Fruit fly (Drosophila melanogaster) whole organism, embryonic: ENCODE data around the gene Mpc1.

Experiments used
- Antp ChIP-seq: fragments of 200-800 bp; sonication (Bioruptor generic); optimal IDR thresholded peaks from 3 replicates; lab custom pipeline; 2016; ENCODE audit warnings: missing biosample characterization, missing genetic modification characterization
- CG10147 ChIP-seq: fragments of 200-800 bp; sonication (Bioruptor generic); optimal IDR thresholded peaks from 2 replicates; lab custom pipeline; 2019; ENCODE audit warnings: missing biosample characterization, mild to moderate bottlenecking, missing genetic modification characterization, moderate library complexity
- CG12071 ChIP-seq: fragments of 200-800 bp; sonication (Bioruptor generic); optimal IDR thresholded peaks from 3 replicates; lab custom pipeline; 2018; ENCODE audit warnings: missing biosample characterization, mild to moderate bottlenecking, missing genetic modification characterization
- CG13624 ChIP-seq: fragments of 200-800 bp; sonication (Bioruptor generic); optimal IDR thresholded peaks from 2 replicates; lab custom pipeline; 2016; ENCODE audit warnings: missing biosample characterization, missing genetic modification characterization
- CG14050 ChIP-seq: fragments of 200-800 bp; sonication (Bioruptor generic); IDR thresholded peaks from 3 replicates; pipeline ENCODE4 v1.3.6; 2022; ENCODE audit warnings: missing biosample characterization, missing genetic modification characterization
- CG14860 ChIP-seq: fragments of 200-800 bp; sonication (Bioruptor generic); IDR thresholded peaks from 3 replicates; pipeline ENCODE4 v1.3.6; 2022; ENCODE audit warnings: missing biosample characterization, missing genetic modification characterization; ENCODE audit not compliant: partially characterized antibody
- CG15073 ChIP-seq: fragments of 200-800 bp; sonication (Bioruptor generic); optimal IDR thresholded peaks from 2 replicates; lab custom pipeline; 2016; ENCODE audit warnings: missing biosample characterization, missing genetic modification characterization
- CG15514 ChIP-seq: fragments of 200-800 bp; sonication (Bioruptor generic); optimal IDR thresholded peaks from 3 replicates; lab custom pipeline; 2017; ENCODE audit warnings: missing biosample characterization, missing genetic modification characterization, mild to moderate bottlenecking, moderate library complexity, missing genetic modification reagents
- CG15601 ChIP-seq: fragments of 200-800 bp; sonication (Bioruptor generic); optimal IDR thresholded peaks from 3 replicates; lab custom pipeline; 2019; ENCODE audit warnings: missing biosample characterization, mild to moderate bottlenecking, missing genetic modification characterization, moderate library complexity
- CG1602 ChIP-seq: fragments of 200-800 bp; sonication (Bioruptor generic); optimal IDR thresholded peaks from 3 replicates; lab custom pipeline; 2016; ENCODE audit warnings: missing biosample characterization, missing genetic modification characterization
- CG17361 ChIP-seq: fragments of 200-800 bp; sonication (Bioruptor generic); IDR thresholded peaks from 3 replicates; pipeline ENCODE4 v1.3.6; 2022; ENCODE audit warnings: missing biosample characterization, missing genetic modification characterization
- CG17385 ChIP-seq: fragments of 200-800 bp; sonication (Bioruptor generic); optimal IDR thresholded peaks from 3 replicates; lab custom pipeline; 2018; ENCODE audit warnings: missing biosample characterization, mild to moderate bottlenecking, missing genetic modification characterization
- CG18599 ChIP-seq: fragments of 200-800 bp; sonication (Bioruptor generic); optimal IDR thresholded peaks from 3 replicates; lab custom pipeline; 2017; ENCODE audit warnings: missing biosample characterization, missing genetic modification characterization, mild to moderate bottlenecking, moderate library complexity, missing genetic modification reagents
- CG30403 ChIP-seq: fragments of 200-800 bp; sonication (Bioruptor generic); optimal IDR thresholded peaks from 3 replicates; lab custom pipeline; 2016; ENCODE audit warnings: missing biosample characterization, missing genetic modification characterization
- CG3281 ChIP-seq: fragments of 200-800 bp; sonication (Bioruptor generic); optimal IDR thresholded peaks from 3 replicates; lab custom pipeline; 2017; ENCODE audit warnings: missing biosample characterization, mild to moderate bottlenecking, missing genetic modification characterization
- CG33557 ChIP-seq: fragments of 200-800 bp; sonication (Bioruptor generic); optimal IDR thresholded peaks from 2 replicates; lab custom pipeline; 2019; ENCODE audit warnings: missing biosample characterization, mild to moderate bottlenecking, missing genetic modification characterization, moderate library complexity
- CG6683 ChIP-seq: fragments of 200-800 bp; sonication (Bioruptor generic); optimal IDR thresholded peaks from 2 replicates; lab custom pipeline; 2017; ENCODE audit warnings: missing biosample characterization, mild to moderate bottlenecking, missing genetic modification characterization, missing genetic modification reagents
- CG7357 ChIP-seq: fragments of 200-800 bp; sonication (Bioruptor generic); IDR thresholded peaks from 3 replicates; pipeline ENCODE4 v1.3.6; 2022; ENCODE audit warnings: missing biosample characterization, missing genetic modification characterization
- CG7786 ChIP-seq: fragments of 200-800 bp; sonication (Bioruptor generic); optimal IDR thresholded peaks from 2 replicates; lab custom pipeline; 2016; ENCODE audit warnings: missing biosample characterization, missing genetic modification characterization
- CG9876 ChIP-seq: fragments of 200-800 bp; sonication (Bioruptor generic); optimal IDR thresholded peaks from 2 replicates; lab custom pipeline; 2016; ENCODE audit warnings: missing biosample characterization, missing genetic modification characterization
- D19B ChIP-seq: fragments of 200-800 bp; sonication (Bioruptor generic); optimal IDR thresholded peaks from 2 replicates; lab custom pipeline; 2017; ENCODE audit warnings: missing biosample characterization, mild to moderate bottlenecking, missing genetic modification characterization
- Dad ChIP-seq: fragments of 200-800 bp; sonication (Bioruptor generic); optimal IDR thresholded peaks from 3 replicates; lab custom pipeline; 2016; ENCODE audit warnings: missing biosample characterization, missing genetic modification characterization
- Deaf1 ChIP-seq: fragments of 200-800 bp; optimal IDR thresholded peaks from 3 replicates; lab custom pipeline; 2019; ENCODE audit warnings: missing biosample characterization, mild to moderate bottlenecking, missing genetic modification characterization, moderate library complexity
- ERR ChIP-seq: fragments of 200-800 bp; sonication (Bioruptor generic); optimal IDR thresholded peaks from 2 replicates; lab custom pipeline; 2016; ENCODE audit warnings: missing biosample characterization, missing genetic modification characterization
- Ets97D ChIP-seq: fragments of 200-800 bp; sonication (Bioruptor generic); optimal IDR thresholded peaks from 3 replicates; lab custom pipeline; 2016; ENCODE audit warnings: missing biosample characterization, missing genetic modification characterization
- Fer1 ChIP-seq: fragments of 200-800 bp; sonication (Bioruptor generic); optimal IDR thresholded peaks from 2 replicates; lab custom pipeline; 2017; ENCODE audit warnings: missing biosample characterization, mild to moderate bottlenecking, missing genetic modification characterization
- H2.0 ChIP-seq: fragments of 200-800 bp; sonication (Bioruptor generic); IDR thresholded peaks from 2 replicates; pipeline ENCODE4 v1.3.6; 2022; ENCODE audit warnings: missing biosample characterization, missing genetic modification characterization
- Lim3 ChIP-seq: fragments of 200-800 bp; sonication (Bioruptor generic); IDR thresholded peaks from 2 replicates; pipeline ENCODE4 v1.3.6; 2022; ENCODE audit warnings: missing biosample characterization, missing genetic modification characterization
- Lpt ChIP-seq: fragments of >200 bp; optimal IDR thresholded peaks from 2 replicates; lab custom pipeline; 2018; ENCODE audit warnings: missing biosample characterization, missing genetic modification characterization
- NC2β ChIP-seq: fragments of 200-800 bp; sonication (Bioruptor generic); optimal IDR thresholded peaks from 2 replicates; lab custom pipeline; 2016; ENCODE audit warnings: missing biosample characterization, missing genetic modification characterization
- Rfx ChIP-seq: fragments of 200-800 bp; sonication (Bioruptor generic); IDR thresholded peaks from 2 replicates; pipeline ENCODE4 v1.3.6; 2022; ENCODE audit warnings: missing biosample characterization, missing genetic modification characterization
- Rx ChIP-seq: fragments of 200-800 bp; sonication (Bioruptor generic); IDR thresholded peaks from 2 replicates; pipeline ENCODE4 v1.3.6; 2022; ENCODE audit warnings: missing biosample characterization, missing genetic modification characterization
- Stat92E ChIP-seq, 3 experiments: fragments of >200 bp in 2 of 3; fragments of 200-800 bp in 1 of 3; sonication (Bioruptor generic) in 1 of 3; optimal IDR thresholded peaks; 2 replicates each; lab custom pipeline; 2017 to 2019; ENCODE audit warnings: missing biosample characterization in 3 of 3, missing genetic modification characterization in 3 of 3, mild to moderate bottlenecking in 1 of 3, moderate library complexity in 1 of 3
- ab ChIP-seq: fragments of 200-800 bp; sonication (Bioruptor generic); optimal IDR thresholded peaks from 2 replicates; lab custom pipeline; 2016; ENCODE audit warnings: missing biosample characterization, missing genetic modification characterization
- ci ChIP-seq: fragments of 200-800 bp; sonication (Bioruptor generic); IDR thresholded peaks from 3 replicates; pipeline ENCODE4 v1.3.6; 2022; ENCODE audit warnings: missing biosample characterization, missing genetic modification characterization
- crol ChIP-seq: fragments of 200-800 bp; sonication (Bioruptor generic); IDR thresholded peaks from 2 replicates; pipeline ENCODE4 v1.3.6; 2022; ENCODE audit warnings: missing biosample characterization, missing genetic modification characterization
- dimm ChIP-seq: fragments of 200-800 bp; sonication (Bioruptor generic); IDR thresholded peaks from 2 replicates; pipeline ENCODE4 v1.3.6; 2022; ENCODE audit warnings: missing biosample characterization, missing genetic modification characterization
- gfzf ChIP-seq: fragments of 200-800 bp; sonication (Bioruptor generic); optimal IDR thresholded peaks from 2 replicates; lab custom pipeline; 2016; ENCODE audit warnings: missing biosample characterization, mild to moderate bottlenecking, missing genetic modification characterization, moderate library complexity
- ham ChIP-seq: fragments of 200-800 bp; sonication (Bioruptor generic); IDR thresholded peaks from 2 replicates; pipeline ENCODE4 v1.3.6; 2022; ENCODE audit warnings: missing biosample characterization, missing genetic modification characterization
- lola ChIP-seq, 3 experiments: fragments of >200 bp in 2 of 3; fragments of 200-800 bp in 1 of 3; sonication (Bioruptor generic) in 1 of 3; optimal IDR thresholded peaks; 2 replicates each; lab custom pipeline; 2017 to 2019; ENCODE audit warnings: missing biosample characterization in 3 of 3, missing genetic modification characterization in 3 of 3, mild to moderate bottlenecking in 1 of 3, moderate library complexity in 1 of 3
- maf-S ChIP-seq: fragments of 200-800 bp; sonication (Bioruptor generic); optimal IDR thresholded peaks from 2 replicates; lab custom pipeline; 2016; ENCODE audit warnings: missing biosample characterization, missing genetic modification characterization
- nerfin-1 ChIP-seq: fragments of 200-800 bp; sonication (Bioruptor generic); optimal IDR thresholded peaks from 3 replicates; lab custom pipeline; 2019; ENCODE audit warnings: missing biosample characterization, mild to moderate bottlenecking, missing genetic modification characterization, moderate library complexity
- org-1 ChIP-seq: fragments of 200-800 bp; sonication (Bioruptor generic); optimal IDR thresholded peaks from 2 replicates; lab custom pipeline; 2017; ENCODE audit warnings: missing biosample characterization, missing genetic modification characterization
- pfk ChIP-seq: fragments of 200-800 bp; sonication (Bioruptor generic); optimal IDR thresholded peaks from 2 replicates; lab custom pipeline; 2018; ENCODE audit warnings: missing biosample characterization, mild to moderate bottlenecking, missing genetic modification characterization, moderate library complexity
- pho ChIP-seq: fragments of 200-800 bp; sonication (Bioruptor generic); optimal IDR thresholded peaks from 2 replicates; lab custom pipeline; 2016; ENCODE audit warnings: missing biosample characterization, missing genetic modification characterization
- repo ChIP-seq: fragments of 200-800 bp; sonication (Bioruptor generic); optimal IDR thresholded peaks from 2 replicates; lab custom pipeline; 2016; ENCODE audit warnings: missing biosample characterization, missing genetic modification characterization
- schlank ChIP-seq: fragments of 200-800 bp; sonication (Bioruptor generic); optimal IDR thresholded peaks from 2 replicates; lab custom pipeline; 2018; ENCODE audit warnings: missing biosample characterization, mild to moderate bottlenecking, missing genetic modification characterization
- sob ChIP-seq: fragments of 200-800 bp; sonication (Bioruptor generic); IDR thresholded peaks from 2 replicates; pipeline ENCODE4 v1.3.6; 2022; ENCODE audit warnings: missing biosample characterization, missing genetic modification characterization
- tap ChIP-seq: fragments of 200-800 bp; optimal IDR thresholded peaks from 3 replicates; lab custom pipeline; 2019; ENCODE audit warnings: missing biosample characterization, mild to moderate bottlenecking, missing genetic modification characterization, moderate library complexity

Gene Mpc1

dm6 chr3R:18905921-18906878 lies 22.3 kb downstream of the Mpc1 start, which contains the start of gene EndoA (continued):
- peak; percentile 40 for TF ChIP-seq CG15601 (tag; lab: Kevin White, UChicago)
- TF ChIP-seq CG17361 (GFP tag; lab: Robert Waterston, UW), result peak; percentile 74
- TF ChIP-seq Lim3 (GFP tag; lab: Robert Waterston, UW), result no peak
- TF ChIP-seq H2.0 (GFP tag; lab: Robert Waterston, UW), result no peak
- TF ChIP-seq Stat92E (GFP tag; optimal IDR thresholded peaks at IDR 0.05; lab: Kevin White, UChicago), result peak in 1 of 3 experiments; percentile 15
- TF ChIP-seq pfk (GFP tag; lab: Kevin White, UChicago), result no peak
- no peak for TF ChIP-seq CG9876
- TF ChIP-seq lola (GFP tag; optimal IDR thresholded peaks at IDR 0.05; lab: Kevin White, UChicago), result no peak
- peak; percentile 2 for TF ChIP-seq CG1602 (GFP tag; lab: Kevin White, UChicago)
- no peak for TF ChIP-seq CG6683 (GFP tag; lab: Kevin White, UChicago)
- peak; percentile 35 for TF ChIP-seq Rfx (GFP tag; lab: Robert Waterston, UW)
- peak; percentile 40 for TF ChIP-seq CG3281
- TF ChIP-seq CG14050, result 0 out of 3 replicates have a peak, but pooled peaks have one; percentile 27
- TF ChIP-seq ERR (GFP tag; lab: Kevin White, UChicago), result peak; percentile 5
- no peak for TF ChIP-seq NC2β (GFP tag; lab: Kevin White, UChicago)
- TF ChIP-seq CG18599 (GFP tag; lab: Kevin White, UChicago), result peak; percentile 61
- TF ChIP-seq CG15073 (GFP tag; lab: Kevin White, UChicago), result no peak
- no peak for TF ChIP-seq maf-S (GFP tag; lab: Kevin White, UChicago)
- TF ChIP-seq CG7786, result peak; percentile 40
- peak; percentile 55; the same call in 1 of the 3 replicates for TF ChIP-seq CG14860 (GFP tag; lab: Robert Waterston, UW)
- peak; percentile 67 for TF ChIP-seq gfzf (GFP tag; lab: Kevin White, UChicago)
- TF ChIP-seq Deaf1, result peak; percentile 51
- TF ChIP-seq CG30403, result peak; percentile 40
- TF ChIP-seq crol (GFP tag; lab: Robert Waterston, UW), result peak; percentile 58
- peak; percentile 65 for TF ChIP-seq nerfin-1 (tag; lab: Kevin White, UChicago)
- no peak for TF ChIP-seq ham (GFP tag; lab: Robert Waterston, UW)
- peak; percentile 66 for TF ChIP-seq CG15514 (GFP tag; lab: Kevin White, UChicago)
- no peak for TF ChIP-seq sob (GFP tag; lab: Robert Waterston, UW)
- no peak for TF ChIP-seq dimm (GFP tag; lab: Robert Waterston, UW)
- TF ChIP-seq Fer1 (GFP tag; lab: Kevin White, UChicago), result peak; percentile 58
- peak; percentile 36 for TF ChIP-seq Antp
- TF ChIP-seq CG7357 (GFP tag; lab: Robert Waterston, UW), result no peak
- TF ChIP-seq repo (GFP tag; lab: Kevin White, UChicago), result no peak
- TF ChIP-seq ab, result no peak
- no peak for TF ChIP-seq org-1 (GFP tag; lab: Kevin White, UChicago)
- no peak; the same call in 2 of the 3 replicates for TF ChIP-seq ci (GFP tag; lab: Robert Waterston, UW)
- TF ChIP-seq D19B (GFP tag; lab: Kevin White, UChicago), result no peak
- TF ChIP-seq pho (GFP tag; lab: Kevin White, UChicago), result no peak
- no peak for TF ChIP-seq Lpt (GFP tag; lab: Kevin White, UChicago)
- TF ChIP-seq CG13624 (GFP tag; lab: Kevin White, UChicago), result no peak
- TF ChIP-seq Ets97D (GFP tag; lab: Kevin White, UChicago), result peak; percentile 43
- TF ChIP-seq Dad, result no peak
- TF ChIP-seq schlank, result no peak
- TF ChIP-seq Rx (GFP tag; lab: Robert Waterston, UW), result no peak
- TF ChIP-seq CG10147, result peak; percentile 33
- peak; percentile 58 for TF ChIP-seq tap (tag; lab: Kevin White, UChicago)
- peak; percentile 15 for TF ChIP-seq CG17385 (GFP tag; lab: Kevin White, UChicago)
- TF ChIP-seq CG12071 (GFP tag; lab: Kevin White, UChicago), result peak; percentile 36
- TF ChIP-seq CG33557 (GFP tag; lab: Kevin White, UChicago), result peak; percentile 4
